Worm (Caenorhabditis elegans) whole organism, young adult: ENCODE measurements around the gene Y39F10A.1.

Experiments
- attf-6 ChIP-seq: fragments of 200-800 bp; sonication (Bioruptor generic); IDR thresholded peaks from 2 replicates; pipeline ENCODE4 v1.3.6; 2022; ENCODE audit warnings: missing genetic modification reagents, missing genetic modification characterization, missing compliant biosample characterization
- die-1 ChIP-seq: sonication (generic microtip); optimal IDR thresholded peaks from 2 replicates; lab custom pipeline; 2016; ENCODE audit warnings: missing genotype, mild to moderate bottlenecking, missing genetic modification characterization, missing compliant biosample characterization
- him-1 ChIP-seq: sonication (generic microtip); optimal IDR thresholded peaks from 2 replicates; lab custom pipeline; 2016; ENCODE audit warnings: missing genotype, missing genetic modification reagents, missing genetic modification characterization, missing compliant biosample characterization
- madf-10 ChIP-seq: sonication (generic microtip); optimal IDR thresholded peaks from 2 replicates; lab custom pipeline; 2016; ENCODE audit warnings: mild to moderate bottlenecking, missing genetic modification characterization, missing compliant biosample characterization
- nfya-2 ChIP-seq: fragments of 200-800 bp; sonication (Bioruptor generic); IDR thresholded peaks from 2 replicates; pipeline ENCODE4 v1.3.6; 2022; ENCODE audit warnings: missing genetic modification reagents, missing genetic modification characterization, missing compliant biosample characterization
- snpc-1.1 ChIP-seq: sonication (generic microtip); optimal IDR thresholded peaks from 2 replicates; lab custom pipeline; 2017; ENCODE audit warnings: missing genetic modification characterization, mild to moderate bottlenecking, missing compliant biosample characterization, antibody characterized with exemption, moderate library complexity, missing genotype, missing genetic modification reagents; ENCODE audit not compliant: insufficient read depth

DNA sequence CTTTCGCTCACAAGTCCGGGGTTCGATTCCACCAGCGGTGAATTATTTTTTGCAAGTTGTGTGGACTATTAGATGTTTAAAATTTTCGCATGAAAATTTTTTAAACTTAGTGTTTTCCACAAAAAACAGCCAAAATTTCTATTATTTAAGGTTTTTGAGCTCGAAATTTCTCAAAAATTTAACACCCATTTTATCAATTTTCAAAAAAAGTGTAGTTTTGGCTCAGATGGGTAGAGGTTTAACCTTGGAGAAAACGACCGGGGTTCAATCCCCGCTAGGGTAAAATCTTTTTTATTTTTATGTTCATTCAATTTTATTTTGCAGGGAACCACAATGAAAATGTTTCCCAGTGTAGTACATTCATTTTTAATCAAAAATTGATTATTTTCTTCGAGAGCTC lies 5.9 kb upstream of the Y39F10A.1 start:
- TF ChIP-seq nfya-2 (no peak), madf-10 (tag; lab: Kevin White, UChicago) (no peak), him-1 (tag; lab: Kevin White, UChicago) (no peak), die-1 (tag; lab: Kevin White, UChicago) (peak; percentile 44), snpc-1.1 (tag; lab: Kevin White, UChicago) (no peak), attf-6 (GFP tag; lab: Robert Waterston, UW) (no peak)
